Worm (Caenorhabditis elegans) whole organism, L2 larva: ENCODE data around the gene nrf-6.

Experiments used
- ZK546.5 ChIP-seq: sonication (generic microtip); optimal IDR thresholded peaks from 2 replicates; lab custom pipeline; 2017; ENCODE audit warnings: missing biosample characterization, missing genetic modification characterization
- aly-2 ChIP-seq: fragments of 150-350 bp; optimal IDR thresholded peaks from 2 replicates; lab custom pipeline; 2014; ENCODE audit warnings: missing biosample characterization, missing genetic modification characterization
- ama-1 ChIP-seq: fragments of 150-350 bp; optimal IDR thresholded peaks from 2 replicates; lab custom pipeline; 2018; ENCODE audit warnings: inconsistent platforms
- fos-1 ChIP-seq: fragments of 150-350 bp; optimal IDR thresholded peaks from 2 replicates; lab custom pipeline; 2014; ENCODE audit warnings: missing biosample characterization, missing genetic modification characterization
- nhr-77 ChIP-seq: fragments of 150-350 bp; optimal IDR thresholded peaks from 2 replicates; lab custom pipeline; 2014; ENCODE audit warnings: missing biosample characterization, missing genetic modification characterization
- sma-3 ChIP-seq: sonication (generic microtip); optimal IDR thresholded peaks from 2 replicates; lab custom pipeline; 2016; ENCODE audit warnings: missing genetic modification reagents, missing genetic modification characterization, missing compliant biosample characterization

DNA sequence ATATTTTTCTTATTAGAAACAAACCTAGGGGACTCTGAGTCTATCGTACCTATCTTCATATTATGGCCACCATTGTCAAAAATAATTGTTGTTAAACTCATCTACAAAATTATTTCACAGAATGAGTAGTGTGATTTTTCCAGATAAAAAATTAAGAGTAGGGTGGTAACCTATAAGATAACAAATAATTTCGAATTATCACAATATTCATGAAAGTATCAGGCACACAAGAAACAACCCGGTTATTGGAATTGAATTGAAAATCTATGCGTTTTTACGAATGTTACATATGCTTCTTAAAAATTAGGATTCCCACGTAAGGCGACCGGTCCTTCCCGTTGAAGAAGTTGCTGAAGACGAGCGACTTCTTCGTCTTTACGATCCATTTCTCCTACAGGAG is 4.7 kb upstream of the nrf-6 start, which contains the start of gene arp-6:
- no peak for TF ChIP-seq nhr-77 (tag; lab: Kevin White, UChicago)
- no peak for TF ChIP-seq fos-1 (tag; lab: Kevin White, UChicago)
- TF ChIP-seq ama-1 (lab: Kevin White, UChicago) = no peak
- no peak for TF ChIP-seq aly-2
- TF ChIP-seq sma-3 (GFP tag; lab: Kevin White, UChicago) = no peak
- TF ChIP-seq ZK546.5 (tag; lab: Kevin White, UChicago) = no peak
